Fruit fly (Drosophila melanogaster) Kc167 (cell line): ENCODE data around the gene Gr36a.

Experiments
- Sin3A ChIP-seq: fragments of >200 bp; optimal IDR thresholded peaks from 2 replicates; lab custom pipeline; 2018; ENCODE audit warnings: missing external identifiers
- psq ChIP-seq: fragments of >200 bp; optimal IDR thresholded peaks from 2 replicates; lab custom pipeline; 2017; ENCODE audit warnings: missing external identifiers

DNA sequence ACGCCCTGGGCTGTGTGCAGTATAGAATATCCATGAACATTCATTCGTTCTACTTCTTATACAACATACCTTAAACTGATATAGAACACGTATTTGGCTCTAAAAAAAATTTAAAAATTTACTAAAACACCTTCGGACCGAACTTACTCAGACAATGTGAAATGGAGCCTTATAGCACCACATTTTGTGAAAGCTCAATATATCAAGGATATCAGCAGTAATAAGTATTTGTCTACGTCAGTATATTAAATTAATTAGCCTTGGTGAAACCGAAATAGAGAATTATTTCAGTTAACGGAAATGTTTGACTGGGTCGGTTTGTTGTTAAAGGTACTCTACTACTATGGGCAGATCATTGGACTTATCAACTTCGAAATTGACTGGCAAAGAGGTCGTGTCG lies at the start of gene Gr36a:
- TF ChIP-seq Sin3A (lab: Kevin White, UChicago): no peak
- TF ChIP-seq psq (lab: Kevin White, UChicago): no peak
